Fruit fly (Drosophila melanogaster): ENCODE measurements around the gene vn.
A peak's percentile ranks its signal among the peaks of the same experiment; 100 is the strongest.

The vn gene

dm6 chr3L:5835887-5836646, 9.4 kb downstream of the vn start (continued):
- TF ChIP-seq twi (tag; optimal IDR thresholded peaks at IDR 0.05) (peak; percentile 41), fu2 (GFP tag; optimal IDR thresholded peaks at IDR 0.05) (no peak)

- TF ChIP-seq cg (GFP tag; optimal IDR thresholded peaks at IDR 0.05) = peak; percentile 25
- TF ChIP-seq CG12236 (GFP tag; optimal IDR thresholded peaks at IDR 0.05) = no peak
Observed at dm6 chr3L:5835431-5835830, 10.0 kb downstream of the vn start.

- TF ChIP-seq CG15011 (GFP tag; optimal IDR thresholded peaks at IDR 0.05) = no peak
- TF ChIP-seq CG7928 (GFP tag; optimal IDR thresholded peaks at IDR 0.05) = no peak
- peak; percentile 54 for TF ChIP-seq Ets65A (GFP tag)
- peak; percentile 74 for TF ChIP-seq CG15479 (GFP tag; optimal IDR thresholded peaks at IDR 0.05)
Observed at dm6 chr3L:5834798-5835197, 10.7 kb downstream of the vn start.

- TF ChIP-seq MBD-R2 (GFP tag; IDR thresholded peaks at IDR 0.05) (no peak), CG7745 (tag; optimal IDR thresholded peaks at IDR 0.05) (no peak), dpn (GFP tag; optimal IDR thresholded peaks at IDR 0.05) (peak in 1 of 2 experiments; percentile 33), CG17328 (GFP tag; IDR thresholded peaks at IDR 0.05) (peak; percentile 55), pho (GFP tag; optimal IDR thresholded peaks at IDR 0.05) (no peak), CG7987 (GFP tag; optimal IDR thresholded peaks at IDR 0.05) (no peak), CG8290 (GFP tag; optimal IDR thresholded peaks at IDR 0.05) (no peak), CG8290 (tag; optimal IDR thresholded peaks at IDR 0.05) (no peak), CG34376 (GFP tag; optimal IDR thresholded peaks at IDR 0.05) (no peak), row (GFP tag; IDR thresholded peaks at IDR 0.05) (peak; percentile 43), TFAM (GFP tag; optimal IDR thresholded peaks at IDR 0.05) (no peak), CG6765 (GFP tag; optimal IDR thresholded peaks at IDR 0.05) (no peak), CG3065 (GFP tag; optimal IDR thresholded peaks at IDR 0.05) (no peak), gsb-n (tag; optimal IDR thresholded peaks at IDR 0.05) (no peak), CG6689 (GFP tag; IDR thresholded peaks at IDR 0.05) (peak; percentile 32; the same call in 1 of the 2 replicates), Opbp (GFP tag; IDR thresholded peaks at IDR 0.05; ENCODE audit: partially characterized antibody) (no peak), ro (GFP tag; IDR thresholded peaks at IDR 0.05) (no peak), fd3F (GFP tag; optimal IDR thresholded peaks at IDR 0.05) (no peak), CG11560 (tag; IDR thresholded peaks at IDR 0.05) (no peak), CG32767 (GFP tag; IDR thresholded peaks at IDR 0.05) (no peak), sna (GFP tag; IDR thresholded peaks at IDR 0.05; ENCODE audit: partially characterized antibody) (no peak), CoRest (tag; optimal IDR thresholded peaks at IDR 0.05) (no peak), pros (GFP tag; optimal IDR thresholded peaks at IDR 0.05) (no peak), dm (GFP tag; optimal IDR thresholded peaks at IDR 0.05) (no peak), Pdp1 (GFP tag; optimal IDR thresholded peaks at IDR 0.05) (peak in 1 of 2 experiments; percentile 22), CG8388 (GFP tag; optimal IDR thresholded peaks at IDR 0.05) (no peak), ci (GFP tag; IDR thresholded peaks at IDR 0.05) (peak; percentile 61), CG3847 (GFP tag; IDR thresholded peaks at IDR 0.05) (no peak), emc (GFP tag; optimal IDR thresholded peaks at IDR 0.05) (no peak), otp (GFP tag; IDR thresholded peaks at IDR 0.05) (peak; percentile 60; the same call in 1 of the 3 replicates), Vsx1 (GFP tag; optimal IDR thresholded peaks at IDR 0.05) (no peak), CG15479 (GFP tag; optimal IDR thresholded peaks at IDR 0.05) (no peak), chm (GFP tag; IDR thresholded peaks at IDR 0.05) (0 out of 2 replicates have a peak, but pooled peaks have one; percentile 20), sens (GFP tag) (peak; percentile 63), CG15073 (GFP tag; optimal IDR thresholded peaks at IDR 0.05) (no peak), Bdp1 (GFP tag; optimal IDR thresholded peaks at IDR 0.05) (no peak), cas (GFP tag; IDR thresholded peaks at IDR 0.05) (no peak), Gug (GFP tag; IDR thresholded peaks at IDR 0.05) (0 out of 4 replicates have a peak, but pooled peaks have one; percentile 28), fru (optimal IDR thresholded peaks at IDR 0.05) (no peak)
Observed at dm6 chr3L:5834245-5834644, 11.2 kb downstream of the vn start.

Data from whole organism, embryonic.